Fruit fly (Drosophila melanogaster): ENCODE results near the gene CG11537.

Gene CG11537

DNA sequence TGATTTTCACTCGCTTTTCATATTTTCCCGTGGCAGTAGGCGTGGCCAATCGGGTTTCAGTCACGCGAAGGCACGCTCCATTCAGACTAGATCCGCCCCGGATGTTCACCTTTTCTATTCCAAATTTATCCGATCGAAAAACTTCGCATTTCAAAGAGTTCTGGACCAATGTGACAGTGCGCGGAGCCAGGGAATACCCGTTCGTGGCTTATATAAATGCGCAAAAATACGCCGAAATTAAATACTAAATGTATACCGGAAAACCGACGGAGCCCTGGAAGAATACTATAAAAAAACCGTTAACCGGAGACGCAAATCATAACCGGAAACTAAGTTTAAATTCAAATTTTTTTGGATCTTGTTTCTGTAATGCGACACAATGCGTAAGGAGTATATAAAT lies 15.7 kb downstream of the CG11537 start, which contains the start of gene promL (continued):
- TF ChIP-seq Dfd (GFP tag; optimal IDR thresholded peaks at IDR 0.05) = no peak
- TF ChIP-seq Adf1 (GFP tag; IDR thresholded peaks at IDR 0.05) = no peak; the same call in 1 of the 2 replicates
- no peak for TF ChIP-seq vnd (GFP tag; IDR thresholded peaks at IDR 0.05; ENCODE audit: partially characterized antibody)
- no peak for TF ChIP-seq HLHmδ (GFP tag; optimal IDR thresholded peaks at IDR 0.05)
- TF ChIP-seq CG1792 (GFP tag; optimal IDR thresholded peaks at IDR 0.05) = no peak
- no peak for TF ChIP-seq CG6272 (GFP tag; IDR thresholded peaks at IDR 0.05)
- TF ChIP-seq CG17802 (tag; optimal IDR thresholded peaks at IDR 0.05) = no peak
- peak; percentile 25 for TF ChIP-seq CG2875 (GFP tag; optimal IDR thresholded peaks at IDR 0.05)
- peak; percentile 66 for TF ChIP-seq salm (tag; optimal IDR thresholded peaks at IDR 0.05)
- no peak for TF ChIP-seq CG5953 (GFP tag; IDR thresholded peaks at IDR 0.05)
- TF ChIP-seq maf-S (GFP tag; optimal IDR thresholded peaks at IDR 0.05) = peak; percentile 40
- peak; percentile 74 for TF ChIP-seq NfI (GFP tag; optimal IDR thresholded peaks at IDR 0.05)
- peak; percentile 17 for TF ChIP-seq cg (GFP tag; optimal IDR thresholded peaks at IDR 0.05)
- peak; percentile 65 for TF ChIP-seq nmo (GFP tag; optimal IDR thresholded peaks at IDR 0.05)
- peak in 1 of 2 experiments; percentile 30 for TF ChIP-seq crp (GFP tag; optimal IDR thresholded peaks at IDR 0.05)
- peak; percentile 48 for TF ChIP-seq CG12744 (GFP tag; optimal IDR thresholded peaks at IDR 0.05)
- peak; percentile 77 for TF ChIP-seq CG17186 (GFP tag; optimal IDR thresholded peaks at IDR 0.05)
- no peak for TF ChIP-seq sisA (GFP tag; IDR thresholded peaks at IDR 0.05)
- TF ChIP-seq CG1603 (tag; optimal IDR thresholded peaks at IDR 0.05) = peak; percentile 83
- peak; percentile 12 for TF ChIP-seq ERR (GFP tag; optimal IDR thresholded peaks at IDR 0.05)
- no peak for TF ChIP-seq Neu2 (GFP tag; optimal IDR thresholded peaks at IDR 0.05; ENCODE audit: borderline replicate concordance)
- TF ChIP-seq CG7745 (tag; optimal IDR thresholded peaks at IDR 0.05) = no peak
- TF ChIP-seq so (GFP tag; IDR thresholded peaks at IDR 0.05) = no peak
- no peak for TF ChIP-seq CG3163 (GFP tag; optimal IDR thresholded peaks at IDR 0.05)
- no peak for TF ChIP-seq Gsc (GFP tag; IDR thresholded peaks at IDR 0.05)
- no peak for TF ChIP-seq al (GFP tag; IDR thresholded peaks at IDR 0.05)
- TF ChIP-seq fd64A (GFP tag; optimal IDR thresholded peaks at IDR 0.05) = peak; percentile 41
- peak in 1 of 3 experiments; percentile 3 for TF ChIP-seq lola (GFP tag; optimal IDR thresholded peaks at IDR 0.05)
- no peak for TF ChIP-seq CG11093 (GFP tag; IDR thresholded peaks at IDR 0.05)
- peak; percentile 71 for TF ChIP-seq sug (tag; optimal IDR thresholded peaks at IDR 0.05)
- TF ChIP-seq abd-A (tag; optimal IDR thresholded peaks at IDR 0.05) = no peak
- TF ChIP-seq slbo (GFP tag; IDR thresholded peaks at IDR 0.05) = no peak
- no peak for TF ChIP-seq mam (GFP tag; optimal IDR thresholded peaks at IDR 0.05)
- TF ChIP-seq CG12071 (GFP tag; optimal IDR thresholded peaks at IDR 0.05) = peak; percentile 41
- no peak for TF ChIP-seq CG6175 (GFP tag; IDR thresholded peaks at IDR 0.05)
- peak; percentile 39 for TF ChIP-seq CG12219 (GFP tag; optimal IDR thresholded peaks at IDR 0.05)
- TF ChIP-seq sr (GFP tag; IDR thresholded peaks at IDR 0.05) = no peak
- TF ChIP-seq Mes4 (GFP tag; optimal IDR thresholded peaks at IDR 0.05) = peak; percentile 67
- TF ChIP-seq ab (GFP tag; optimal IDR thresholded peaks at IDR 0.05) = no peak
- TF ChIP-seq pzg (GFP tag; optimal IDR thresholded peaks at IDR 0.05) = peak; percentile 95
- TF ChIP-seq dati (GFP tag; IDR thresholded peaks at IDR 0.05) = no peak
- no peak for TF ChIP-seq cas (GFP tag; IDR thresholded peaks at IDR 0.05)
- TF ChIP-seq Dek (tag; optimal IDR thresholded peaks at IDR 0.05) = peak; percentile 53
- TF ChIP-seq CG10979 (tag; optimal IDR thresholded peaks at IDR 0.05) = peak; percentile 45
- no peak for TF ChIP-seq aop (GFP tag; IDR thresholded peaks at IDR 0.05)
- TF ChIP-seq dimm (GFP tag; IDR thresholded peaks at IDR 0.05) = no peak
- no peak for TF ChIP-seq ken (GFP tag; IDR thresholded peaks at IDR 0.05)
- TF ChIP-seq Stat92E (GFP tag; optimal IDR thresholded peaks at IDR 0.05) = peak in 1 of 3 experiments; percentile 86
- TF ChIP-seq CG6854 (GFP tag; optimal IDR thresholded peaks at IDR 0.05) = peak; percentile 55
- TF ChIP-seq MTF-1 (GFP tag; optimal IDR thresholded peaks at IDR 0.05; ENCODE audit: borderline replicate concordance) = peak; percentile 55
- TF ChIP-seq croc (GFP tag; conservative IDR thresholded peaks at IDR 0.05) = no peak

Measured in whole organism, embryonic.